Worm (Caenorhabditis elegans): ENCODE results near the gene F47B8.8.

Gene F47B8.8

DNA sequence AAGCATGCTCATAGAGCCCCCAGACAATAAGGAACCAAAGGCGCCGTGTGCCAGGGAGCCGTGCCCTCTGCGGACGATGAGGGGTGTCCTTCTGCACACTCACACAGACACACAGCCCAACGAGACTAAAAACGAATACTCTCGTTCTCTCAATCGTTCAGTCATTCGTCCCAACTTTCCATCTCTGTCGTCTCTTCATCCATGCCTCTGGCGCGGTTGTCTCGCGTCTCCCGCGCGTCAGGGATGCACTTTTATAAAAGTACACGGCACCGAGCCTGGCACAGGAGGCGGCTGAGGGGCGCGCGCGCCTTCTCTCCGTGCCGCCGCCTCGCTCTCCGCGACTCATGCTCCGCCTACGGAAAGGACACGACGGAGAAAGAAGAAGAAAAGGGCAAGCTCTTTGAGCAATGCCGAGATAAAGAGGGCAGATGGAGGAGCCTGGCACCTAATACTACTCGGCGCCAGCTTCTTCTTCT is 35.0 kb downstream of the F47B8.8 start (continued):
- TF ChIP-seq F37B4.10 (GFP tag; IDR thresholded peaks at IDR 0.05) (no peak), ztf-18 (tag; optimal IDR thresholded peaks at IDR 0.05) (peak; percentile 36), snpc-1.3 (tag; optimal IDR thresholded peaks at IDR 0.05; ENCODE audit: insufficient read depth) (no peak), pha-4 (tag; optimal IDR thresholded peaks at IDR 0.05) (no peak), B0019.2 (GFP tag; conservative IDR thresholded peaks at IDR 0.05) (no peak), nhr-179 (tag; optimal IDR thresholded peaks at IDR 0.05) (no peak), egl-44 (GFP tag; IDR thresholded peaks at IDR 0.05) (no peak), dpl-1 (GFP tag; optimal IDR thresholded peaks at IDR 0.05) (no peak), efl-1 (GFP tag; optimal IDR thresholded peaks at IDR 0.05) (no peak), F10E7.11 (tag; optimal IDR thresholded peaks at IDR 0.05) (no peak), ceh-100 (GFP tag; IDR thresholded peaks at IDR 0.05) (no peak), cebp-1 (GFP tag; IDR thresholded peaks at IDR 0.05) (no peak), cebp-1 (tag; optimal IDR thresholded peaks at IDR 0.05) (peak; percentile 57), tlf-1 (GFP tag; optimal IDR thresholded peaks at IDR 0.05) (no peak), ceh-27 (GFP tag; optimal IDR thresholded peaks at IDR 0.05) (no peak), pbrm-1 (GFP tag; IDR thresholded peaks at IDR 0.05) (0 out of 2 replicates have a peak, but pooled peaks have one; percentile 40), lsl-1 (GFP tag; optimal IDR thresholded peaks at IDR 0.05) (no peak), F22D6.2 (tag; optimal IDR thresholded peaks at IDR 0.05) (no peak), Y67H2A.10 (GFP tag; conservative IDR thresholded peaks at IDR 0.05) (no peak), ceh-58 (GFP tag; IDR thresholded peaks at IDR 0.05) (no peak), egl-18 (GFP tag; IDR thresholded peaks at IDR 0.05) (no peak), ztf-22 (GFP tag; optimal IDR thresholded peaks at IDR 0.05) (no peak), ama-1 (optimal IDR thresholded peaks at IDR 0.05) (no peak), ama-1 (GFP tag; optimal IDR thresholded peaks at IDR 0.05) (no peak), gei-17 (GFP tag; optimal IDR thresholded peaks at IDR 0.05) (peak; percentile 40), dpff-1 (tag; optimal IDR thresholded peaks at IDR 0.05) (no peak), ekl-4 (GFP tag; IDR thresholded peaks at IDR 0.05) (no peak; the same call in 1 of the 2 replicates), T26A5.8 (tag; optimal IDR thresholded peaks at IDR 0.05) (no peak), mel-28 (tag; optimal IDR thresholded peaks at IDR 0.05; ENCODE audit: borderline replicate concordance) (no peak), F33H1.4 (GFP tag; IDR thresholded peaks at IDR 0.05) (no peak), akir-1 (GFP tag; optimal IDR thresholded peaks at IDR 0.05) (no peak), unc-62 (GFP tag; optimal IDR thresholded peaks at IDR 0.05) (no peak), nhr-27 (tag; optimal IDR thresholded peaks at IDR 0.05) (no peak), Y53G8AR.9 (GFP tag; conservative IDR thresholded peaks at IDR 0.05) (no peak), madf-3 (GFP tag; IDR thresholded peaks at IDR 0.05) (no peak), snpc-4 (GFP tag; optimal IDR thresholded peaks at IDR 0.05) (no peak), snpc-4 (tag; optimal IDR thresholded peaks at IDR 0.05) (peak in 2 of 4 experiments; percentile 55 to 58), D2030.7 (GFP tag; IDR thresholded peaks at IDR 0.05) (no peak), hmg-1.2 (GFP tag; IDR thresholded peaks at IDR 0.05) (no peak; the same call in 1 of the 2 replicates), ZK185.1 (tag; optimal IDR thresholded peaks at IDR 0.05; ENCODE audit: poor library complexity, severe bottlenecking) (no peak), lin-35 (GFP tag; optimal IDR thresholded peaks at IDR 0.05) (peak in 1 of 3 experiments; percentile 25), nhr-120 (GFP tag; IDR thresholded peaks at IDR 0.05) (no peak), xnd-1 (tag; optimal IDR thresholded peaks at IDR 0.05) (no peak), let-526 (GFP tag; IDR thresholded peaks at IDR 0.05) (no peak), hlh-26 (GFP tag; conservative IDR thresholded peaks at IDR 0.05) (no peak), bed-2 (GFP tag; IDR thresholded peaks at IDR 0.05) (no peak), Y53F4B.3 (GFP tag; IDR thresholded peaks at IDR 0.05) (no peak), sdz-38 (tag; optimal IDR thresholded peaks at IDR 0.05) (no peak), egrh-3 (GFP tag; IDR thresholded peaks at IDR 0.05) (peak; percentile 86), unc-130 (GFP tag; optimal IDR thresholded peaks at IDR 0.05) (no peak)

Data from whole organism, young adult.